Worm (Caenorhabditis elegans) whole organism, early embryonic: ENCODE measurements around the gene nhr-135.
"Not testable (repeated sequence)": the region's sequence is repeated elsewhere in the genome, so short reads cannot be mapped to it uniquely, and the experiment has no call there.

ENCODE experiments used
- B0310.2 ChIP-seq: sonication (generic microtip); optimal IDR thresholded peaks from 2 replicates; lab custom pipeline; 2016; ENCODE audit warnings: mild to moderate bottlenecking, missing genetic modification characterization, missing compliant biosample characterization
- F13C5.2 ChIP-seq: sonication (generic microtip); optimal IDR thresholded peaks from 2 replicates; lab custom pipeline; 2017; ENCODE audit warnings: mild to moderate bottlenecking, missing genetic modification characterization, inconsistent platforms, missing compliant biosample characterization
- aly-1 ChIP-seq: sonication (generic microtip); optimal IDR thresholded peaks from 2 replicates; lab custom pipeline; 2016; ENCODE audit warnings: missing genetic modification characterization, missing compliant biosample characterization
- ama-1 ChIP-seq: fragments of 150-350 bp; optimal IDR thresholded peaks from 2 replicates; lab custom pipeline; 2014
- ceh-13 ChIP-seq: fragments of 200-800 bp; sonication (Bioruptor generic); optimal IDR thresholded peaks from 2 replicates; lab custom pipeline; 2018; ENCODE audit warnings: mild to moderate bottlenecking, missing genetic modification characterization, missing compliant biosample characterization
- ceh-36 ChIP-seq: sonication (generic microtip); optimal IDR thresholded peaks from 2 replicates; lab custom pipeline; 2016; ENCODE audit warnings: missing genetic modification characterization, inconsistent platforms, missing compliant biosample characterization
- ets-7 ChIP-seq: sonication (generic microtip); optimal IDR thresholded peaks from 2 replicates; lab custom pipeline; 2016; ENCODE audit warnings: missing genotype, missing genetic modification characterization, missing compliant biosample characterization
- flt-1 ChIP-seq: fragments of 200-800 bp; sonication (Bioruptor generic); IDR thresholded peaks from 2 replicates; pipeline ENCODE4 v1.3.6; 2022; ENCODE audit warnings: missing genetic modification characterization, missing compliant biosample characterization
- hmbx-1 ChIP-seq: sonication (generic microtip); optimal IDR thresholded peaks from 2 replicates; lab custom pipeline; 2016; ENCODE audit warnings: mild to moderate bottlenecking, missing genetic modification characterization, missing compliant biosample characterization
- hmg-4 ChIP-seq: fragments of 200-800 bp; sonication (Bioruptor generic); optimal IDR thresholded peaks from 2 replicates; lab custom pipeline; 2018; ENCODE audit warnings: mild to moderate bottlenecking, missing genetic modification characterization, missing compliant biosample characterization
- hnd-1 ChIP-seq: sonication (generic microtip); optimal IDR thresholded peaks from 2 replicates; lab custom pipeline; 2016; ENCODE audit warnings: missing genetic modification characterization, missing compliant biosample characterization
- pes-1 ChIP-seq: fragments of 200-800 bp; sonication (Bioruptor generic); IDR thresholded peaks from 2 replicates; pipeline ENCODE4 v1.3.6; 2022; ENCODE audit warnings: missing genetic modification reagents, missing genetic modification characterization, missing compliant biosample characterization
- scrt-1 ChIP-seq: fragments of 200-800 bp; sonication (Bioruptor generic); IDR thresholded peaks from 2 replicates; pipeline ENCODE4 v1.3.6; 2022; ENCODE audit warnings: missing genetic modification characterization, missing compliant biosample characterization
- sea-1 ChIP-seq: fragments of 200-800 bp; sonication (Bioruptor generic); conservative IDR thresholded peaks from 2 replicates; pipeline ENCODE4 v1.3.6; 2022; ENCODE audit warnings: missing genetic modification characterization, missing compliant biosample characterization
- tbx-11 ChIP-seq: fragments of 200-800 bp; sonication (Bioruptor generic); IDR thresholded peaks from 2 replicates; pipeline ENCODE4 v1.3.6; 2022; ENCODE audit warnings: missing genetic modification characterization, missing compliant biosample characterization
- tbx-37 ChIP-seq: fragments of 200-800 bp; sonication (Bioruptor generic); conservative IDR thresholded peaks from 2 replicates; pipeline ENCODE4 v1.3.6; 2022; ENCODE audit warnings: missing genetic modification reagents, missing genetic modification characterization, missing compliant biosample characterization
- tra-4 ChIP-seq: sonication (generic microtip); optimal IDR thresholded peaks from 2 replicates; lab custom pipeline; 2017; ENCODE audit warnings: missing genetic modification characterization, missing compliant biosample characterization

The nhr-135 gene

DNA sequence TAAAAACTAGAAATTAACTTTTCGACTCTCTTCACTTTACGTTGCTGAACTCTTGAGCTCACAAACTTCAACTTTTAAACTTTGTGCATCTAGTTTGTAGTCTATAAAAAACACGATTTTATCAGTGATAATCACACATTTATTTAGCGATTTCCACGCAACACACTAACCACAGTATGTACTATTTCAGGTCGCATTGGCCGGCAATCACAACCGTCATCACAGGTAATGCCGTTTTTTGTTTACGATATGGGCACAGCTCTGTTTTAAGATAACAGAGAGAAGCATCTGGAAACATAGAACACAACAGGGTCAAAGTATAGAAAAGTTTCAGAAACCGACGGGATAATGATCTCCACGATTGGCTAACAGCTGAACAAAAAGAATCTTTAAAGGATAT, 17.4 kb downstream of the nhr-135 start:
- TF ChIP-seq ets-7 (no peak), hnd-1 (no peak), ceh-36 (tag; lab: Kevin White, UChicago) (no peak), hmg-4 (no peak), F13C5.2 (tag; lab: Kevin White, UChicago) (no peak), B0310.2 (no peak), scrt-1 (GFP tag; lab: Robert Waterston, UW) (no peak), tra-4 (tag; lab: Kevin White, UChicago) (no peak), sea-1 (no peak), aly-1 (tag; lab: Kevin White, UChicago) (no peak), pes-1 (GFP tag; lab: Robert Waterston, UW) (no peak), tbx-37 (no peak), tbx-11 (GFP tag; lab: Robert Waterston, UW) (no peak), ceh-13 (GFP tag; lab: Kevin White, UChicago) (no peak), hmbx-1 (tag; lab: Kevin White, UChicago) (no peak), ama-1 (no peak), flt-1 (GFP tag; lab: Robert Waterston, UW) (no peak)

DNA sequence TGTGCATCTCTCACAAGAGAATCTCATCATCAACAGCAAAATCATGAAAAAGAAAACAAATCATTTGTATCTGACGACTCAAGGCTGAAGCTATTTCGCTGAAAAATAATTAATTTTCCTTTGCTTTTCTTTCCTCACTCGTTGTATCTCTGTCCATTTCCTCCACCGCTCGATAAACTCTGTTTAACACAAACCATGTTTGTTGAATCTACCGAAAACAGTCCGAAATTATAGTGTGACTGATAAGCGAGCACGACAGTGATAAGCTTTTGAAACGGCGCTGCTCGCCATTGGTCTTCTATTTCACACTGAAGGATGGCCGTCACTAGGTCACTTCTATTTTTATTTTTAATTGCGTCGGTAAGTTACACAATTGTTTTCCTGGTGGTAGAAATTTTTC, 17.9 kb downstream of the nhr-135 start, which contains the start of gene npa-1:
Gene npa-1 (plus strand): TSS at position 142 of the 400 bp plus-strand sequence.
- TF ChIP-seq scrt-1 (GFP tag; lab: Robert Waterston, UW) (no peak), F13C5.2 (tag; lab: Kevin White, UChicago) (no peak), hnd-1 (no peak), ama-1 (no peak), pes-1 (GFP tag; lab: Robert Waterston, UW) (no peak), hmg-4 (no peak), ceh-13 (GFP tag; lab: Kevin White, UChicago) (no peak), hmbx-1 (tag; lab: Kevin White, UChicago) (no peak), B0310.2 (no peak), aly-1 (tag; lab: Kevin White, UChicago) (no peak), sea-1 (no peak), ceh-36 (tag; lab: Kevin White, UChicago) (no peak)

ce11 chrV:7072309-7072708, 21.3 kb downstream of the nhr-135 start, which contains the start of gene F27B10.1:
TSS of gene F27B10.1 (plus strand) at chrV:7072609.
- TF ChIP-seq B0310.2 (no peak), ama-1 (no peak)

ce11 chrV:7069605-7070004, 24.0 kb downstream of the nhr-135 start:
- TF ChIP-seq pes-1 (GFP tag; lab: Robert Waterston, UW) (no peak), ceh-13 (GFP tag; lab: Kevin White, UChicago) (no peak), hmg-4 (no peak), tbx-11 (GFP tag; lab: Robert Waterston, UW) (no peak), scrt-1 (GFP tag; lab: Robert Waterston, UW) (no peak), B0310.2 (no peak), sea-1 (no peak), ama-1 (no peak), flt-1 (GFP tag; lab: Robert Waterston, UW) (no peak), hmbx-1 (tag; lab: Kevin White, UChicago) (no peak), ceh-36 (tag; lab: Kevin White, UChicago) (no peak), tra-4 (tag; lab: Kevin White, UChicago) (no peak), aly-1 (tag; lab: Kevin White, UChicago) (no peak), F13C5.2 (tag; lab: Kevin White, UChicago) (no peak)

DNA sequence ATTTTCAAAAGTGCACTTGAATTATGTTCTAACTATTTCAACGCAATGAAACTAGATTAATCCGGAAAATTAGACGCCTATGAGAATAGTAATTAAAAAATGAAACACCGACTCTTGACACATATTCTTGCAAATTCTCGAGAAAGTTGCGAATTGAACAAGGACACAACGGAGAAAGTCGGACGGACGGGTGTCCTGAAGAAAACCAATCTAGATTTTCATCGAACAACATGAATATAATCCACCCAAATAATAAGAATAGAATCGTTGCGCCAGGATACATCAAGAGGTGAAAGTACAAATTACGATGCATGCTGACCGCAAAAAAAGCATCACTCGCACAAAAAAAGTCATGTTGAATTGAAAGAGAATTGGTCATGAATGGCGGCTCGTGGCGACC, 24.7 kb downstream of the nhr-135 start:
- TF ChIP-seq hmg-4 (no peak), tra-4 (tag; lab: Kevin White, UChicago) (no peak), flt-1 (GFP tag; lab: Robert Waterston, UW) (no peak), ceh-13 (GFP tag; lab: Kevin White, UChicago) (no peak), scrt-1 (GFP tag; lab: Robert Waterston, UW) (no peak), tbx-37 (no peak), B0310.2 (no peak), tbx-11 (GFP tag; lab: Robert Waterston, UW) (no peak), F13C5.2 (tag; lab: Kevin White, UChicago) (no peak), hmbx-1 (tag; lab: Kevin White, UChicago) (no peak), ets-7 (no peak)

DNA sequence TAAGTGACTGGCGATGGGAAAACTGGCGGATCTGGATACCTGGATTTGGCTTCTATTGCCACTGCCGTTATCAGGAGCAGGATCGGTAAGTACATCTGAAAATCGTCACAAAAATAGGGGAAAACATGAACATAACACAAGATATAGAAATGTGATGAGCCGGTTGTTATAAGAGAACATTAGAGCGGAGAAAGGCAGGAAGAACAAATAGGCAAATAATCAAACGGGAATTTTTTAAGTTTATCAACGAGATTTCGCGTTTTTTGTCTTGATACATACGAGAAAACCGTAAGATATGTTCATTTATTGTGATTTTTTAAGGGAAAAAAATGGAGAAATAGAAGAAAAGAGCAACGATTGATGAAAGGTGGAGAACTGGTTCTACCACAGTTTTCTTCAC, 28.3 kb downstream of the nhr-135 start, which contains the start of gene Y57E12AR.1:
Gene Y57E12AR.1 (minus strand): TSS at position 101 of the 400 bp plus-strand sequence.
- TF ChIP-seq hnd-1 (no peak), B0310.2 (no peak), ceh-13 (GFP tag; lab: Kevin White, UChicago) (no peak), F13C5.2 (tag; lab: Kevin White, UChicago) (no peak), ets-7 (no peak), scrt-1 (GFP tag; lab: Robert Waterston, UW) (no peak), tbx-11 (GFP tag; lab: Robert Waterston, UW) (no peak), tbx-37 (no peak), tra-4 (tag; lab: Kevin White, UChicago) (no peak), pes-1 (GFP tag; lab: Robert Waterston, UW) (no peak), hmg-4 (no peak), ama-1 (no peak), flt-1 (GFP tag; lab: Robert Waterston, UW) (no peak), hmbx-1 (tag; lab: Kevin White, UChicago) (no peak), ceh-36 (tag; lab: Kevin White, UChicago) (no peak), aly-1 (tag; lab: Kevin White, UChicago) (no peak), sea-1 (no peak)

DNA sequence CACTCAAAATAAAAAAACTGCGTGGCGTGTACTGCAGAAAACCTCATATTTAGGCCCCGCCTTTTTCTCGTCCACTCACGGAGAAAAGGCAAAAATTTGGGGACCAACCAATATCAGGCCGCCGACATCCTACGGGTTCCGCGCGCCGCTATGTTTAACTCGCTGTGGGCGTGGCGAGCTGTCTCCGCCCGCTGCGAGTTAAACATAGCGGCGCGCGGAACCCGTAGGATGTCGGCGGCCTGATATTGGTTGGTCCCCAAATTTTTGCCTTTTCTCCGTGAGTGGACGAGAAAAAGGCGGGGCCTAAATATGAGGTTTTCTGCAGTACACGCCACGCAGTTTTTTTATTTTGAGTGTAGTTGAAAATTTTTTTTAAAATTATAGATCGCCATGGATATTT, 30.8 kb downstream of the nhr-135 start, which contains the start of gene tmem-258:
Gene tmem-258 (plus strand): TSS at position 385 of the 400 bp plus-strand sequence.
- TF ChIP-seq scrt-1 (GFP tag; lab: Robert Waterston, UW); ceh-13 (GFP tag; lab: Kevin White, UChicago); tra-4 (tag; lab: Kevin White, UChicago): not testable (repeated sequence)

DNA sequence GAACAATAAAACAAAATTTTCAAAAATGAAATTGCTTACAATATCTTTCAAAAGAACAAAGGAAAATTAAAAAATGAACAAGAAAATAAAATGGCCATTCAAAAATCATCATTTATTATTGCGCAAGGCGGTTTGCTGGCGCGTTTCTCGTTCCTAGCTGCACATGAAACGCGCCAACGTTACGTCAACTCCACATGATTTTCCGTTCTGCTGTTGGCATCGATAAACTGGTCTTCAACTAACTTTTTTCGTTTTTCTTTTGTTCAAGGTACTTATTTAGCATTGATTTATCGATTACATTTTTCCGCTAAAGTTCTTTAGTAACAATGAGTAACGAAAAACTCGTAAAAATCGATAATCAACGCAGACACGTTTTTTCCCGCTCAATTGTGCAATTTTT, 33.2 kb downstream of the nhr-135 start, which contains the start of the genes Y57E12AL.6 and Y57E12AL.1:
Gene Y57E12AL.6 (minus strand): TSS at position 75 of the 400 bp plus-strand sequence.
Gene Y57E12AL.1 (plus strand): TSS at position 135 of the 400 bp plus-strand sequence.
- peak; percentile 13 for TF ChIP-seq ceh-13 (GFP tag; lab: Kevin White, UChicago)
- TF ChIP-seq F13C5.2 (tag; lab: Kevin White, UChicago), result peak; percentile 70
- peak; percentile 66; the same call in 1 of the 2 replicates for TF ChIP-seq tbx-11 (GFP tag; lab: Robert Waterston, UW)
- no peak for TF ChIP-seq tra-4 (tag; lab: Kevin White, UChicago)
- peak; percentile 53; the same call in 1 of the 2 replicates for TF ChIP-seq flt-1 (GFP tag; lab: Robert Waterston, UW)
- no peak for TF ChIP-seq sea-1
- TF ChIP-seq hnd-1, result peak; percentile 22
- no peak for TF ChIP-seq ets-7
- TF ChIP-seq tbx-37, result 0 out of 2 replicates have a peak, but pooled peaks have one; percentile 39
- TF ChIP-seq B0310.2, result no peak
- TF ChIP-seq hmg-4, result peak; percentile 21
- TF ChIP-seq hmbx-1 (tag; lab: Kevin White, UChicago), result no peak
- peak; percentile 75 for TF ChIP-seq pes-1 (GFP tag; lab: Robert Waterston, UW)
- 0 out of 2 replicates have a peak, but pooled peaks have one; percentile 48 for TF ChIP-seq scrt-1 (GFP tag; lab: Robert Waterston, UW)
- peak; percentile 51 for TF ChIP-seq aly-1 (tag; lab: Kevin White, UChicago)
- no peak for TF ChIP-seq ama-1
- TF ChIP-seq ceh-36 (tag; lab: Kevin White, UChicago), result peak; percentile 53
